Worm (Caenorhabditis elegans) whole organism, L1 larva: Measurements from ENCODE around the gene cyp-14A5.

Experiments used
- Y116A8C.19 ChIP-seq: sonication (generic microtip); optimal IDR thresholded peaks from 2 replicates; lab custom pipeline; 2016; ENCODE audit warnings: missing compliant biosample characterization, missing genetic modification characterization, borderline replicate concordance
- alr-1 ChIP-seq: fragments of 200-800 bp; sonication (Bioruptor generic); optimal IDR thresholded peaks from 2 replicates; lab custom pipeline; 2018; ENCODE audit warnings: borderline replicate concordance, mild to moderate bottlenecking, missing genetic modification characterization, missing compliant biosample characterization
- blmp-1 ChIP-seq: fragments of 150-350 bp; optimal IDR thresholded peaks from 2 replicates; lab custom pipeline; 2014; ENCODE audit warnings: missing biosample characterization, missing genetic modification characterization
- efl-1 ChIP-seq, 4 experiments: fragments of 150-350 bp; optimal IDR thresholded peaks in 3 of 4; peaks in 1 of 4; 1 replicate in 1 of 4; 2 replicates in 3 of 4; lab custom pipeline; 2014; ENCODE audit warnings: missing biosample characterization in 2 of 4, missing genetic modification characterization in 2 of 4, missing genetic modification reagents in 2 of 4
- egl-27 ChIP-seq, 2 experiments: fragments of 150-350 bp in 1 of 2; sonication (generic microtip); optimal IDR thresholded peaks; 3 replicates each; lab custom pipeline; 2017 to 2018; ENCODE audit warnings: missing biosample characterization in 2 of 2, missing genetic modification characterization in 2 of 2, missing genetic modification reagents in 2 of 2
- elt-2 ChIP-seq: sonication (generic microtip); optimal IDR thresholded peaks from 2 replicates; lab custom pipeline; 2016; ENCODE audit warnings: missing genetic modification characterization, mild to moderate bottlenecking, inconsistent platforms, missing compliant biosample characterization, missing genetic modification reagents
- grh-1 ChIP-seq: fragments of 200-800 bp; sonication (Bioruptor generic); IDR thresholded peaks from 2 replicates; pipeline ENCODE4 v1.3.6; 2022; ENCODE audit warnings: missing genetic modification reagents, missing genetic modification characterization, missing compliant biosample characterization
- hlh-4 ChIP-seq: sonication (generic microtip); optimal IDR thresholded peaks from 2 replicates; lab custom pipeline; 2016; ENCODE audit warnings: mild to moderate bottlenecking, missing genetic modification characterization, missing compliant biosample characterization
- jun-1 ChIP-seq: fragments of 150-350 bp; optimal IDR thresholded peaks from 2 replicates; lab custom pipeline; 2014; ENCODE audit warnings: missing biosample characterization, missing genetic modification reagents, missing genetic modification characterization
- lin-14 ChIP-seq: fragments of 200-800 bp; sonication (Bioruptor generic); optimal IDR thresholded peaks from 2 replicates; lab custom pipeline; 2018; ENCODE audit warnings: mild to moderate bottlenecking, missing genetic modification characterization, moderate library complexity, missing compliant biosample characterization
- lin-15B ChIP-seq: fragments of 150-350 bp; sonication (generic microtip); optimal IDR thresholded peaks from 3 replicates; lab custom pipeline; 2014; ENCODE audit warnings: missing biosample characterization, missing genetic modification characterization
- lin-35 ChIP-seq, 2 experiments: fragments of 150-350 bp; optimal IDR thresholded peaks; 2 replicates each; lab custom pipeline; 2014; ENCODE audit warnings: missing biosample characterization in 2 of 2, missing genetic modification characterization in 2 of 2, missing genetic modification reagents in 2 of 2
- lin-39 ChIP-seq: fragments of 150-350 bp; optimal IDR thresholded peaks from 2 replicates; lab custom pipeline; 2014; ENCODE audit warnings: missing biosample characterization, missing genetic modification reagents, missing genetic modification characterization
- mdl-1 ChIP-seq, 2 experiments: fragments of 150-350 bp; optimal IDR thresholded peaks; 2 replicates each; lab custom pipeline; 2014 to 2017; ENCODE audit warnings: missing biosample characterization in 2 of 2, missing genetic modification characterization in 2 of 2, inconsistent platforms in 1 of 2
- mef-2 ChIP-seq: fragments of 150-350 bp; optimal IDR thresholded peaks from 2 replicates; lab custom pipeline; 2014; ENCODE audit warnings: missing biosample characterization, missing genetic modification characterization
- mep-1 ChIP-seq: fragments of 150-350 bp; optimal IDR thresholded peaks from 2 replicates; lab custom pipeline; 2014; ENCODE audit warnings: missing biosample characterization, missing genetic modification characterization
- nhr-47 ChIP-seq: sonication (generic microtip); optimal IDR thresholded peaks from 2 replicates; lab custom pipeline; 2016; ENCODE audit warnings: mild to moderate bottlenecking, missing genetic modification characterization, moderate library complexity, missing compliant biosample characterization
- nhr-71 ChIP-seq: sonication (generic microtip); optimal IDR thresholded peaks from 2 replicates; lab custom pipeline; 2016; ENCODE audit warnings: mild to moderate bottlenecking, missing genetic modification characterization, moderate library complexity, missing compliant biosample characterization
- nhr-76 ChIP-seq: sonication (generic microtip); optimal IDR thresholded peaks from 2 replicates; lab custom pipeline; 2017; ENCODE audit warnings: missing biosample characterization, missing genetic modification characterization
- nhr-85 ChIP-seq: sonication (generic microtip); peaks from one replicate; lab custom pipeline; 2016; ENCODE audit warnings: missing genetic modification characterization, inconsistent platforms, missing compliant biosample characterization
- pqm-1 ChIP-seq: sonication (generic microtip); optimal IDR thresholded peaks from 3 replicates; lab custom pipeline; 2017; ENCODE audit warnings: missing biosample characterization, missing genetic modification characterization
- snpc-4 ChIP-seq: fragments of 150-350 bp; optimal IDR thresholded peaks from 2 replicates; lab custom pipeline; 2014; ENCODE audit warnings: missing biosample characterization, missing genetic modification characterization
- sox-4 ChIP-seq: sonication (generic microtip); optimal IDR thresholded peaks from 2 replicates; lab custom pipeline; 2016; ENCODE audit warnings: missing genetic modification characterization, missing compliant biosample characterization
- tlp-1 ChIP-seq: fragments of 150-350 bp; optimal IDR thresholded peaks from 2 replicates; lab custom pipeline; 2014; ENCODE audit warnings: missing biosample characterization, missing genetic modification characterization
- vab-15 ChIP-seq: sonication (generic microtip); optimal IDR thresholded peaks from 2 replicates; lab custom pipeline; 2017; ENCODE audit warnings: missing genotype, mild to moderate bottlenecking, missing genetic modification characterization, missing compliant biosample characterization

cyp-14A5 gene

DNA sequence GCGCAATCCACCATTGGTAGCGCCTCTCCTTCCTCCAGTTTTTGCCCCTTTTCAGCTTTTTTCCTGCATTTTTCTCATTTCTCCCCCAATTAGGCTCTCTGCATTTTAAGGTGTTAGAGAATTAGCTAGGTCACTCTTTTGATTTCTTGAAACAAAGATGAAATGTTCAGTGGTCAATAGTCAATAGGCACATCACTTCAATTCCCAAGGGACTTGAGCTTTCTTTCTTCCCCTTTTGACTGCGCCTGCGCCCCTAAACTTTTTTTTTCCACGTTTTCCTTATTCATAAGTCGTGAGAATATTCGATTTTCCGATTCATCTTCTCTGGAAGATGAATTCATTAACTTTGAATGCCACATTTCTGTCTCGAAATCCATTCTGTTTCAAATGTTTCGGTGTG, 19.1 kb downstream of the cyp-14A5 start:
- TF ChIP-seq lin-14 (GFP tag; lab: Kevin White, UChicago) = peak; percentile 3
- TF ChIP-seq jun-1 (tag; lab: Kevin White, UChicago) = no peak

DNA sequence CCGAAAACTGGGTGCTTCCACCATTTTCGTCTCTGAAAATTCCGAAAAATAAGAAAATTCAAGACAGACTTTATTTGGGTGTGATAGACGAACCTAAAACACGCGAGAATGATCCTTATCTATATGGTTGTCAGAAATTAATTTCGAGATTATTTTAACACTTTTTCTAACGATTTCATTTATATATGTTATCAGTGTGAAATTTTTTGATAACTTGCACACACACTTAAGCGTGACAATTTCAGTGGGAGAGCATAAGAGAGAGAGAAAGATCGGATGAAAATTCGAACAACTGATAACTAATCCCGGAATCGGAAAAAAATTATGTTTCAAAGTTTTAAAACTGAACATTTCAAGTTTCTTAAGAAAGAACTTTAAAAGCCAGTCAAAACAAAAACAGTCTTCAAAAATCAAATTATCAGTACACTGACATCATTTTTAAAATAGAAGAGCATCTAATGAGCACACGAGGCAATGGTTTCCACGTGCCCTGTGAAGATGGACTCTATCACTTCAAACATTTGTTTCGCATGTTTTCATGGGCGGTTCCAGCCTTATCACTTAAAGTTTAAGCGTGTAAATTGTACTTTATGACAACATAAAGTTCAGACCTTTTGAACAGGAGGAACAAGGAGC, 30.0 kb downstream of the cyp-14A5 start, which contains the start of gene C35A11.4:
Gene C35A11.4 (minus strand): TSS at position 156 of the 636 bp plus-strand sequence.
- TF ChIP-seq elt-2 (tag; lab: Kevin White, UChicago) = peak; percentile 97
- peak; percentile 27 for TF ChIP-seq pqm-1 (tag; lab: Kevin White, UChicago)
- peak; percentile 9 for TF ChIP-seq nhr-71
- TF ChIP-seq tlp-1 (tag; lab: Kevin White, UChicago) = peak; percentile 56
- TF ChIP-seq alr-1 (tag; lab: Kevin White, UChicago) = no peak
- TF ChIP-seq lin-35 (GFP tag; optimal IDR thresholded peaks at IDR 0.05; lab: Kevin White, UChicago) = peak in 1 of 2 experiments; percentile 23

DNA sequence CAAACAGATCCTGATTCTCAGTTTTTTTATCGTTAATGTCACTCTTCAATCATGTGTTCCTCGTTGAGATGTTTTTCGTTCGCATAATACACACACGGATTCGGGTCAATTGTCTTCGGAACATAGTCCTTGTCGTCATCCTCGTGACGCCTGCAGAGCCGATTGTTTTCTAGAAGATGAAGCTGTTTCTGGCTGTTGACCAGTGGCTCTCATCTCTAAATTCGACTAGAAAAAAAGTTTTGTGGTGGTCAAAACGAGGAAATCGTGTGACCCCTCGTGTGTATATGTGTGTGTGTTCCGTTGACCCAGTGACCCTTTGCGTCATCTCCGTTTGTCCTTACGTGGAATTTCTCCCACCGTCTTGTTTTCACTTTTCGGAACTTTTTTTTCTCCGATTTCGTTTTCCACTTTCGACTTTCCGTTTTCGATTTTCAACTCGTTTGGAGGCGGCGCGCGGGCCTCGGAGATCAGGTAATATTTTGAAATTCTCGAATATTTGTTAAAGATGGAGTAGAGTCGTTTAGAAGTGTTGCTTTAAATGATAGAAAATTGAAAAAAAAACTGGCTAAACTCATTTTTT, 37.1 kb downstream of the cyp-14A5 start, which contains the start of gene C35A11.2:
Gene C35A11.2 (plus strand): TSS at position 386 of the 580 bp plus-strand sequence.
- TF ChIP-seq Y116A8C.19 (no peak), blmp-1 (tag; lab: Kevin White, UChicago) (peak; percentile 96)
- TF ChIP-seq, all 84 proteins: peak for 1

DNA sequence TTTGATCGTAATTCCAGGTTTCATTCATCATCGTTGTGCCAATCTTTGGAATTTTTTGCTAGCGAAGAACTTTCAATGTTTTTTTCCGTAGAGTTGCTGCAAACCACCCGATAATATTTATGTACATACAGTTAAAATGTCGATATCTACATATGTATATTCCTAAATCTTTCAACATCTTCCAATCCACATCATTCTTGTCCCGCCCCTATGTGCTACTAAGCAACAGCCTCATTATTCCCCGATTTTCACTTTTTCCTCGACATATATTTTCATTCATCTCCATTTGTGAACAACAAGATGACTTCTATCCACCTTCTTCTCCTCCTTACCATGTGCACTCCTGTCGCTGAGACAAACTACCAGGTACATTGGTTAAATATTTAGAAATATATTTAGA, 51.0 kb downstream of the cyp-14A5 start, which contains the start of gene C35A11.3:
Gene C35A11.3 (plus strand): TSS at position 301 of the 400 bp plus-strand sequence.
- TF ChIP-seq mdl-1 (tag; optimal IDR thresholded peaks at IDR 0.05; lab: Kevin White, UChicago) (no peak), nhr-76 (no peak), egl-27 (tag; optimal IDR thresholded peaks at IDR 0.05; lab: Kevin White, UChicago) (no peak), lin-39 (tag; lab: Kevin White, UChicago) (no peak), grh-1 (no peak), mef-2 (tag; lab: Kevin White, UChicago) (no peak), alr-1 (tag; lab: Kevin White, UChicago) (no peak), nhr-47 (tag; lab: Kevin White, UChicago) (no peak), vab-15 (tag; lab: Kevin White, UChicago) (no peak), lin-15B (no peak), snpc-4 (tag; lab: Kevin White, UChicago) (no peak), efl-1 (optimal IDR thresholded peaks at IDR 0.05; lab: Kevin White, UChicago) (no peak), efl-1 (GFP tag; optimal IDR thresholded peaks at IDR 0.05 in 1 of 2; lab: Kevin White, UChicago) (no peak), nhr-85 (tag; lab: Kevin White, UChicago) (no peak), mep-1 (no peak), sox-4 (tag; lab: Kevin White, UChicago) (no peak), hlh-4 (tag; lab: Kevin White, UChicago) (no peak)
